Worm (Caenorhabditis elegans): ENCODE results near the gene C42D4.13.

DNA sequence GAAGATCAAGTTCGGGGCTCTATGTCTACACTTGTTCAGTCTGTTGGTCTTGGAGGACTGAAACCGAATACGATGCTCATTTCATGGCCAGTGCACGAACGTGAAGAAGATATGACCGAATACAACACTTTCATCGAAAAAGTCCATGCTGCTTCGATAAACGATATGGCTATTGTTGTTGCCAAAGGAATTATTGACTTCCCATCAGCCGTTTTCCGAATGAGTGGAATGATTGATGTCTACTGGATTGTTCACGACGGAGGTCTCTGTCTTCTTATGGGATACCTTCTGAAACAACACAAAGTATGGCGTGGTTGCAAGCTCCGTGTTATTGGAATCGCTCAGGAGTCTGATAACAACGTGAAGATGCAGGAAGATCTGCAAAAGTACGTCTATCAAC, 28.3 kb upstream of the C42D4.13 start:
- TF ChIP-seq ceh-13 (GFP tag; optimal IDR thresholded peaks at IDR 0.05) (no peak), tra-4 (tag; optimal IDR thresholded peaks at IDR 0.05) (no peak), flt-1 (GFP tag; IDR thresholded peaks at IDR 0.05) (no peak), aly-1 (tag; optimal IDR thresholded peaks at IDR 0.05) (no peak), scrt-1 (GFP tag; IDR thresholded peaks at IDR 0.05) (no peak), hnd-1 (tag; optimal IDR thresholded peaks at IDR 0.05) (no peak), ama-1 (optimal IDR thresholded peaks at IDR 0.05) (no peak), tbx-37 (GFP tag; conservative IDR thresholded peaks at IDR 0.05) (no peak), sea-1 (GFP tag; conservative IDR thresholded peaks at IDR 0.05) (no peak), pes-1 (GFP tag; IDR thresholded peaks at IDR 0.05) (no peak)
